Worm (Caenorhabditis elegans): ENCODE measurements around the gene cest-10.

The cest-10 gene

DNA sequence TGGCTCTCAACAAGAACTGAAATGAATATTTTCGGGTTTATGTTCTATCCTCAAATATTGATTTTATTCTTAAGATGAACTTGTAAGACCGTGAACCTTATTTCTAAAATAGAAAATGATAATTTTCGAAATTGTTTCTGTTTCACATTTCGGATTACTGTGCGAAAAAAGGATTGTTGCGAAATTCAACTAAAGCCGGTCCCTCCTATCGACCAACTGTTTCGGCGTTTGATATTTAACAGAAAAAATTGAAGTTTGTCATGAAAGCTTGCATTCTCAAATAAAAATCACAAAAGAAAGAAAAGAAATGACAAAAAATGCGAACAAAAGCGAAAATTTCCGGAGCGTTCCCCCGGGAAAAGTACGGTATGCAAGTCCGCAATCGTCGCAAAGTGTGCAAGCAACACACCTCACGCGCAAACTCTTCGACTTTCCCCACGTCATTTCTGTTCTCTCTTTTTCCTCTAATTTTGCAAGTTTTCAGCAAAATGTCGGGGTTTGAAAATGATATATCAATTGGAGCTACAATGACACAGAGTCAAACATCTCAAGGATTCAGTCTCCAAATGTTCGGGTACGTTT lies 31.2 kb upstream of the cest-10 start, which contains the start of gene C34D4.4:
C34D4.4 (plus strand) TSS at position 342 of the 582 bp plus-strand sequence.
- TF ChIP-seq hmg-4 (GFP tag; optimal IDR thresholded peaks at IDR 0.05): peak; percentile 14
- TF ChIP-seq ama-1 (optimal IDR thresholded peaks at IDR 0.05): no peak

DNA sequence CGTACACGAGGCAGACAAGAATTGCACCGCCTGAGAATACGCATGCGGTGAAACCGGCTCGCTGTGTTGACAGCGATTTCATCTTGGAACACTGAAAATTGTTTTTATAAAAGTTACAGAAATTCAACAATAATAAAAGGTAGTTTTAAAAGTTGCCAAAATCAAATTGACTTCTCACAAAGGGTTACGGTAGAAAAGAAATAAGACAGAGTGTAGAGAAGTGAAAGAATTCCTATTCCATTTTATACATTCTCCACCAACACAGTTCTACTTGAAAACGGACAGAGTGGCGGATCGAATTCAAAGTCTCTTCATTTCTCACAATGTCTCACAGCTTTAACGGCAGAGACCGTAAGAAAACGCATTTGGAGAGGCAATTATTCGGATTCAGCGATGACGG lies 27.9 kb upstream of the cest-10 start, which contains the start of gene col-113:
col-113 (minus strand) TSS at position 101 of the 400 bp plus-strand sequence.
- TF ChIP-seq flt-1 (GFP tag; IDR thresholded peaks at IDR 0.05): no peak

DNA sequence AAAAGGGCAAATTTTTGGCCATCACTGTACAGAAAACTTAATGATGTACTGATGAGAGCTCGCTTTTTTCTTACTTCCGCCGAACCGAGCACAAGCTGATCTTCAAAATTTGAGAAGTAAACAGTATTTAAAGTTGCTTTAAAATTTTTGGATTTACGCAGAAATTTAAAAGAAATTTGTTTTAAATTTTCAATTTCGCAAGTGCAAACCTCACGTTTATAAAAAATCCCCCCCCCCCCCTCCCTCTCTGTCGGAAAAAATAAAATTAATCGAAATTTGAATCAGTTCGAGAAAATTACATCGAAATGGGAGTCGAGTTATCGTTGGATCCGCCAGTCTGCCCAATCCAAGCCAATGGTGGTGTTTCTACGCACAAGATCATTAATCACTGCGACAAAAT lies 27.0 kb upstream of the cest-10 start, which contains the start of gene C34D4.3:
C34D4.3 (plus strand) TSS at position 301 of the 400 bp plus-strand sequence.
- no peak for TF ChIP-seq scrt-1 (GFP tag; IDR thresholded peaks at IDR 0.05)
- no peak for TF ChIP-seq tbx-11 (GFP tag; IDR thresholded peaks at IDR 0.05)
- no peak for TF ChIP-seq sea-1 (GFP tag; conservative IDR thresholded peaks at IDR 0.05)
- TF ChIP-seq hmbx-1 (tag; optimal IDR thresholded peaks at IDR 0.05): no peak
- TF ChIP-seq ceh-13 (GFP tag; optimal IDR thresholded peaks at IDR 0.05): no peak
- no peak for TF ChIP-seq aly-1 (tag; optimal IDR thresholded peaks at IDR 0.05)
- TF ChIP-seq ceh-36 (tag; optimal IDR thresholded peaks at IDR 0.05): no peak
- TF ChIP-seq pes-1 (GFP tag; IDR thresholded peaks at IDR 0.05): no peak
- TF ChIP-seq ama-1 (optimal IDR thresholded peaks at IDR 0.05): no peak
- TF ChIP-seq tra-4 (tag; optimal IDR thresholded peaks at IDR 0.05): no peak
- TF ChIP-seq flt-1 (GFP tag; IDR thresholded peaks at IDR 0.05): no peak
- no peak for TF ChIP-seq hmg-4 (GFP tag; optimal IDR thresholded peaks at IDR 0.05)
- no peak for TF ChIP-seq F13C5.2 (tag; optimal IDR thresholded peaks at IDR 0.05)
- no peak for TF ChIP-seq B0310.2 (tag; optimal IDR thresholded peaks at IDR 0.05)
- no peak for TF ChIP-seq tbx-37 (GFP tag; conservative IDR thresholded peaks at IDR 0.05)

DNA sequence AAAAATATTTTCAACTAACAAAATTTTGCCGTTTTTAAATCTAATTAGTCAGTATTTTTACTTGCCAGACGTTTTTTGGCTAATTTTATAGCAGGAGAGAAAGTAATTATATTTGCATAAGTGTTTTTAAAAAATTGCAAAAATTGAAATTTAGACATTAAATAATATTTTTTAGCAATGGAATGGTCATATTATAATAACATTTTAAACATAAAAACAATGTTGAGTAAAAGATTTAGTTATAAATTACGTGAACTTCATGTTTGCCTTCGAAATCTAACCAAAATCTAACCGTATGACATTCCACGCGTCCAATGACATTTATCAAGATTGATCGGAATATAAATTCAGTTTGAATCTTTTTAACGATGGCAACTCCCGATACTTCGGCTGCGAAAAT lies 26.0 kb upstream of the cest-10 start, which contains the start of gene C34D4.2:
C34D4.2 (plus strand) TSS at position 301 of the 400 bp plus-strand sequence.
- no peak for TF ChIP-seq sea-1 (GFP tag; conservative IDR thresholded peaks at IDR 0.05)
- TF ChIP-seq tra-4 (tag; optimal IDR thresholded peaks at IDR 0.05): no peak
- TF ChIP-seq ceh-36 (tag; optimal IDR thresholded peaks at IDR 0.05): no peak
- no peak for TF ChIP-seq F13C5.2 (tag; optimal IDR thresholded peaks at IDR 0.05)
- no peak for TF ChIP-seq tbx-37 (GFP tag; conservative IDR thresholded peaks at IDR 0.05)
- TF ChIP-seq ets-7 (tag; optimal IDR thresholded peaks at IDR 0.05): no peak
- no peak for TF ChIP-seq ama-1 (optimal IDR thresholded peaks at IDR 0.05)
- TF ChIP-seq flt-1 (GFP tag; IDR thresholded peaks at IDR 0.05): no peak
- TF ChIP-seq B0310.2 (tag; optimal IDR thresholded peaks at IDR 0.05): no peak
- TF ChIP-seq hmg-4 (GFP tag; optimal IDR thresholded peaks at IDR 0.05): no peak
- no peak for TF ChIP-seq scrt-1 (GFP tag; IDR thresholded peaks at IDR 0.05)
- TF ChIP-seq aly-1 (tag; optimal IDR thresholded peaks at IDR 0.05): no peak

DNA sequence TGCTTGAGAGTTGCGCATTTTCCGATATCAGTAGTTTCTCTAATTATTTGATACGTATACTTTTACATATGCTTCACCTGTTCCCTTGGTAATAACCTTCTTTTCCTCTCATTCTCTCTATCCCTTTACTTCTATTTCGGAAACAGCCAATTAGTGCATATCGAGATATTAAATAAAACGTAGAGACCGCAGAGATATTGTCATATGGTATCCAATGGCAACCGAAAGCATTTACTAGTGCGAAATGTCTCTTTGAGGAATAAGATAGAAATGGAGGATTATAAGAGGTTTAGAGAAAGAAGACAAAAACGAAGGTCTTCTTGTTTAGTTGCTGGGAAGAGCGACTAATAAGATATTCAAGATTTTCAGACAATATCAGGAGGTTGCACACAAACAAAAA lies 24.0 kb upstream of the cest-10 start, which contains the start of gene maph-9:
maph-9 (plus strand) TSS at position 273 of the 400 bp plus-strand sequence.
- TF ChIP-seq hmbx-1 (tag; optimal IDR thresholded peaks at IDR 0.05) (no peak), hmg-4 (GFP tag; optimal IDR thresholded peaks at IDR 0.05) (no peak), pes-1 (GFP tag; IDR thresholded peaks at IDR 0.05) (no peak), flt-1 (GFP tag; IDR thresholded peaks at IDR 0.05) (no peak), hnd-1 (tag; optimal IDR thresholded peaks at IDR 0.05) (no peak), ceh-36 (tag; optimal IDR thresholded peaks at IDR 0.05) (no peak), sea-1 (GFP tag; conservative IDR thresholded peaks at IDR 0.05) (no peak), tbx-11 (GFP tag; IDR thresholded peaks at IDR 0.05) (no peak), tra-4 (tag; optimal IDR thresholded peaks at IDR 0.05) (no peak), ets-7 (tag; optimal IDR thresholded peaks at IDR 0.05) (no peak), aly-1 (tag; optimal IDR thresholded peaks at IDR 0.05) (no peak), ceh-13 (GFP tag; optimal IDR thresholded peaks at IDR 0.05) (no peak), B0310.2 (tag; optimal IDR thresholded peaks at IDR 0.05) (no peak), F13C5.2 (tag; optimal IDR thresholded peaks at IDR 0.05) (no peak), ama-1 (optimal IDR thresholded peaks at IDR 0.05) (no peak), scrt-1 (GFP tag; IDR thresholded peaks at IDR 0.05) (no peak), tbx-37 (GFP tag; conservative IDR thresholded peaks at IDR 0.05) (no peak)

DNA sequence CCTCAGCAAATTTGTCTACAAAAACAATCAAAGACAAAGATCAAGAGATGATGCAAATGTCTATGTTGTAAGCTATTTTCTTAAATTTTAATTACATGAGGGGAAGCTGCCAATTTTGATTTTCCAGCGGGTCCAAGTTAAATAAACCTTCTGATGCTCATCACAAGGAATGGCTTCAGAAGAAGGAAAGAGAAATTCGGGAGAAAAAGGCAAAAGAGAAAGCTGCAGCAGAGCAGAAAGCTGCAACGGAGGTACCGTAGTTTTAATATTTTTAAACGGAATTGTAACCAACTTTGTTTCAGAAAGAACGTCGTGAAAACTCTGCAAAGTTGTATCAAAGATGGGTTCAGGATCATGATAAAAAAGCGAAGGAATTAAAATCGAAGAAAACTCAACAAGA lies 22.2 kb upstream of the cest-10 start:
- no peak for TF ChIP-seq tbx-11 (GFP tag; IDR thresholded peaks at IDR 0.05)
- no peak for TF ChIP-seq B0310.2 (tag; optimal IDR thresholded peaks at IDR 0.05)

DNA sequence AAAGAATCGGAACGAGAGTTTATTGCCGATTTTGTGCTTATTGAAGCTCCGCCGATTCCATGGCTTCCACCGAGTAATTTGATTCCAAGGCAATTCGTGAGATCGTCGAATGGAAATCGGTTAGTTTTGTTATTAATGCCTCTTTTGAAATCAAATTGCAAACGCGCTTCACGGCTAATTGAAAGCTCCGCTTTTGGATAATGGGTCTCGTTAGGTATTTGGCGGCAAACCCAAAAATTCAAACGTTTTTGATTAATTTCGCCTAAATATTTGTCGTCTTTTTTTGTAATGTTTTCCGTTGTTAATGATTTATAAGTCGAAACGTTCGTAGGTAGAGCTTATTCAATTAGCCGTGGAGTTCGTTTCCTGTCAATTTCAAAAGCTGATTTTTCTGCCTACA lies 20.8 kb upstream of the cest-10 start:
- TF ChIP-seq hmbx-1 (tag; optimal IDR thresholded peaks at IDR 0.05) (no peak), hnd-1 (tag; optimal IDR thresholded peaks at IDR 0.05) (no peak), pes-1 (GFP tag; IDR thresholded peaks at IDR 0.05) (no peak), aly-1 (tag; optimal IDR thresholded peaks at IDR 0.05) (no peak), tra-4 (tag; optimal IDR thresholded peaks at IDR 0.05) (no peak), tbx-37 (GFP tag; conservative IDR thresholded peaks at IDR 0.05) (no peak), ceh-13 (GFP tag; optimal IDR thresholded peaks at IDR 0.05) (no peak), ama-1 (optimal IDR thresholded peaks at IDR 0.05) (no peak), hmg-4 (GFP tag; optimal IDR thresholded peaks at IDR 0.05) (no peak), ceh-36 (tag; optimal IDR thresholded peaks at IDR 0.05) (no peak), flt-1 (GFP tag; IDR thresholded peaks at IDR 0.05) (no peak), F13C5.2 (tag; optimal IDR thresholded peaks at IDR 0.05) (no peak), sea-1 (GFP tag; conservative IDR thresholded peaks at IDR 0.05) (no peak)

DNA sequence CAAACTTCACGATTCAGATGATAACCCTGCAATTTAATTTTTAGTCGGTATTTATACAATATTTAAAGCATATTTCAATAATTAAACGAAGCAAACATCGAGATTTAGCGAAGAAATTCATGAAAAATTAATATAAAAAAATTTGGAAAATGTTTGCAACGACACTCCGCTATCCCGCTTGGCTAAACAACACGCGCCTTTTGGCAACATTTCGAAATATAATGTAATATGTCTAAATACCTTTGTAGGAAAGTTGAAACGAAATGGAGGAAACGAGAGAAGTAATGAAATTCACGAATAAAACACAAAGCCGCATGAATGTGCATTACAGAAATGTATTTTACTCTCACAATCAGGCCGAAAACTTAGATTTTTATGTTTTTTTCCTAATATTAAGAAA lies 14.6 kb upstream of the cest-10 start, which contains the start of gene rpc-1:
rpc-1 (minus strand) TSS at position 26 of the 400 bp plus-strand sequence.
- TF ChIP-seq F13C5.2 (tag; optimal IDR thresholded peaks at IDR 0.05): peak; percentile 3
- no peak for TF ChIP-seq ama-1 (optimal IDR thresholded peaks at IDR 0.05)
- no peak for TF ChIP-seq B0310.2 (tag; optimal IDR thresholded peaks at IDR 0.05)
